Fruit fly (Drosophila melanogaster): ENCODE results near the gene ocn.

dm6 chr3R:30050448-30050847, 12.9 kb upstream of the ocn start:
- no peak for TF ChIP-seq Ets98B (GFP tag; IDR thresholded peaks at IDR 0.05)
- no peak for TF ChIP-seq D1 (tag; optimal IDR thresholded peaks at IDR 0.05)
- TF ChIP-seq EcR (GFP tag; optimal IDR thresholded peaks at IDR 0.05): no peak
- TF ChIP-seq CG13204 (GFP tag; optimal IDR thresholded peaks at IDR 0.05): no peak
- TF ChIP-seq Pif1B (GFP tag; optimal IDR thresholded peaks at IDR 0.05): no peak
- no peak for TF ChIP-seq CG17806 (tag; optimal IDR thresholded peaks at IDR 0.05)
- TF ChIP-seq gl (tag; optimal IDR thresholded peaks at IDR 0.05): no peak
